Fruit fly (Drosophila melanogaster) whole organism, prepupa: ENCODE measurements around the gene L2HGDH.

Experiments used
- Blimp-1 ChIP-seq: fragments of 200-800 bp; sonication (Bioruptor generic); optimal IDR thresholded peaks from 3 replicates; lab custom pipeline; 2017; ENCODE audit warnings: missing biosample characterization, missing genetic modification characterization, mild to moderate bottlenecking, moderate library complexity, missing genetic modification reagents
- CG11294 ChIP-seq: fragments of 200-800 bp; sonication (Bioruptor generic); IDR thresholded peaks from 2 replicates; pipeline ENCODE4 v1.3.6; 2022; ENCODE audit warnings: missing biosample characterization, missing genetic modification characterization
- CG15336 ChIP-seq: fragments of 200-800 bp; sonication (Bioruptor generic); IDR thresholded peaks from 2 replicates; pipeline ENCODE4 v1.3.6; 2022; ENCODE audit warnings: missing biosample characterization, missing genetic modification characterization
- CG1621 ChIP-seq: fragments of 200-800 bp; sonication (Bioruptor generic); optimal IDR thresholded peaks from 3 replicates; lab custom pipeline; 2018; ENCODE audit warnings: missing biosample characterization, mild to moderate bottlenecking, missing genetic modification characterization
- CG16779 ChIP-seq: fragments of 200-800 bp; sonication (Bioruptor generic); optimal IDR thresholded peaks from 3 replicates; lab custom pipeline; 2017; ENCODE audit warnings: missing biosample characterization, mild to moderate bottlenecking, missing genetic modification characterization
- CG3032 ChIP-seq: fragments of 200-800 bp; optimal IDR thresholded peaks from 2 replicates; lab custom pipeline; 2019; ENCODE audit warnings: missing biosample characterization, mild to moderate bottlenecking, missing genetic modification characterization, moderate library complexity
- CG32006 ChIP-seq: fragments of 200-800 bp; sonication (Bioruptor generic); optimal IDR thresholded peaks from 3 replicates; lab custom pipeline; 2017; ENCODE audit warnings: missing biosample characterization, mild to moderate bottlenecking, missing genetic modification characterization
- CG3919 ChIP-seq: fragments of 200-800 bp; sonication (Bioruptor generic); optimal IDR thresholded peaks from 3 replicates; lab custom pipeline; 2016; ENCODE audit warnings: missing biosample characterization, missing genetic modification characterization
- CG4318 ChIP-seq: fragments of 200-800 bp; sonication (Bioruptor generic); optimal IDR thresholded peaks from 3 replicates; lab custom pipeline; 2017; ENCODE audit warnings: missing biosample characterization, mild to moderate bottlenecking, missing genetic modification characterization
- CG6163 ChIP-seq: fragments of 200-800 bp; sonication (Bioruptor generic); IDR thresholded peaks from 3 replicates; pipeline ENCODE4 v1.3.6; 2022; ENCODE audit warnings: missing biosample characterization, missing genetic modification characterization
- CG6276 ChIP-seq: fragments of 200-800 bp; sonication (Bioruptor generic); optimal IDR thresholded peaks from 2 replicates; lab custom pipeline; 2017; ENCODE audit warnings: missing biosample characterization, mild to moderate bottlenecking, missing genetic modification characterization
- CG6792 ChIP-seq: fragments of 200-800 bp; sonication (Bioruptor generic); optimal IDR thresholded peaks from 3 replicates; lab custom pipeline; 2016; ENCODE audit warnings: missing biosample characterization, missing genetic modification characterization
- CG6808 ChIP-seq: fragments of 200-800 bp; sonication (Bioruptor generic); optimal IDR thresholded peaks from 3 replicates; lab custom pipeline; 2017; ENCODE audit warnings: missing biosample characterization, missing genetic modification characterization, mild to moderate bottlenecking, moderate library complexity, missing genetic modification reagents
- CG6854 ChIP-seq: fragments of 200-800 bp; sonication (Bioruptor generic); optimal IDR thresholded peaks from 2 replicates; lab custom pipeline; 2017; ENCODE audit warnings: missing biosample characterization, mild to moderate bottlenecking, missing genetic modification characterization
- CG8119 ChIP-seq: fragments of 200-800 bp; sonication (Bioruptor generic); IDR thresholded peaks from 3 replicates; pipeline ENCODE4 v1.3.6; 2022; ENCODE audit warnings: missing biosample characterization, missing genetic modification characterization
- CG8632 ChIP-seq: fragments of 200-800 bp; sonication (Bioruptor generic); optimal IDR thresholded peaks from 3 replicates; lab custom pipeline; 2016; ENCODE audit warnings: missing biosample characterization, missing genetic modification characterization
- CG9139 ChIP-seq: fragments of 200-800 bp; sonication (Bioruptor generic); optimal IDR thresholded peaks from 3 replicates; lab custom pipeline; 2017; ENCODE audit warnings: missing biosample characterization, mild to moderate bottlenecking, missing genetic modification characterization
- Eip75B ChIP-seq: fragments of 200-800 bp; sonication (Bioruptor generic); optimal IDR thresholded peaks from 3 replicates; lab custom pipeline; 2016; ENCODE audit warnings: missing biosample characterization, missing genetic modification characterization
- Eip78C ChIP-seq: fragments of 200-800 bp; sonication (Bioruptor generic); peaks from one replicate; lab custom pipeline; 2016; ENCODE audit warnings: missing biosample characterization, missing genetic modification characterization
- Eip93F ChIP-seq: fragments of 200-800 bp; sonication (Bioruptor generic); optimal IDR thresholded peaks from 2 replicates; lab custom pipeline; 2016; ENCODE audit warnings: missing biosample characterization, mild to moderate bottlenecking, missing genetic modification characterization
- Ets96B ChIP-seq: fragments of 200-800 bp; optimal IDR thresholded peaks from 2 replicates; lab custom pipeline; 2019; ENCODE audit warnings: missing biosample characterization, mild to moderate bottlenecking, missing genetic modification characterization, moderate library complexity
- Gug ChIP-seq: fragments of 200-800 bp; sonication (Bioruptor generic); IDR thresholded peaks from 2 replicates; pipeline ENCODE4 v1.3.6; 2022; ENCODE audit warnings: missing biosample characterization, missing genetic modification characterization
- Hr38 ChIP-seq: sonication (Bioruptor generic); optimal IDR thresholded peaks from 2 replicates; lab custom pipeline; 2016; ENCODE audit warnings: missing biosample characterization, missing genetic modification characterization
- Hr39 ChIP-seq: fragments of 200-800 bp; sonication (Bioruptor generic); optimal IDR thresholded peaks from 2 replicates; lab custom pipeline; 2016; ENCODE audit warnings: missing biosample characterization, missing genetic modification characterization
- Lpt ChIP-seq: fragments of 200-800 bp; sonication (Bioruptor generic); optimal IDR thresholded peaks from 3 replicates; lab custom pipeline; 2016; ENCODE audit warnings: missing biosample characterization, missing genetic modification characterization
- Sox14 ChIP-seq: fragments of 200-800 bp; sonication (Bioruptor generic); optimal IDR thresholded peaks from 3 replicates; lab custom pipeline; 2016; ENCODE audit warnings: missing biosample characterization, missing genetic modification characterization
- Sox15 ChIP-seq: fragments of 200-800 bp; sonication (Bioruptor generic); optimal IDR thresholded peaks from 3 replicates; lab custom pipeline; 2016; ENCODE audit warnings: missing biosample characterization, missing genetic modification characterization
- achi ChIP-seq: fragments of 200-800 bp; sonication (Bioruptor generic); optimal IDR thresholded peaks from 3 replicates; lab custom pipeline; 2016; ENCODE audit warnings: missing biosample characterization, missing genetic modification characterization
- acj6 ChIP-seq: fragments of 200-800 bp; sonication (Bioruptor generic); optimal IDR thresholded peaks from 3 replicates; lab custom pipeline; 2016; ENCODE audit warnings: missing biosample characterization, missing genetic modification characterization
- cyc ChIP-seq: fragments of 200-800 bp; sonication (Bioruptor generic); optimal IDR thresholded peaks from 3 replicates; lab custom pipeline; 2016; ENCODE audit warnings: missing biosample characterization, missing genetic modification characterization
- dsx ChIP-seq: fragments of 200-800 bp; optimal IDR thresholded peaks from 3 replicates; lab custom pipeline; 2019; ENCODE audit warnings: missing biosample characterization, mild to moderate bottlenecking, missing genetic modification characterization, moderate library complexity; ENCODE audit not compliant: poor library complexity, severe bottlenecking
- eg ChIP-seq: fragments of 200-800 bp; sonication (Bioruptor generic); IDR thresholded peaks from 3 replicates; pipeline ENCODE4 v1.3.6; 2022; ENCODE audit warnings: missing biosample characterization, missing genetic modification characterization
- esn ChIP-seq: fragments of 200-800 bp; sonication (Bioruptor generic); optimal IDR thresholded peaks from 2 replicates; lab custom pipeline; 2016; ENCODE audit warnings: missing biosample characterization, mild to moderate bottlenecking, missing genetic modification characterization, moderate library complexity
- fd59A ChIP-seq: fragments of 200-800 bp; sonication (Bioruptor generic); optimal IDR thresholded peaks from 2 replicates; lab custom pipeline; 2017; ENCODE audit warnings: missing biosample characterization, mild to moderate bottlenecking, missing genetic modification characterization, missing genetic modification reagents
- fd85E ChIP-seq: fragments of 200-800 bp; sonication (Bioruptor generic); optimal IDR thresholded peaks from 3 replicates; lab custom pipeline; 2016; ENCODE audit warnings: missing biosample characterization, missing genetic modification characterization
- fkh ChIP-seq: fragments of 200-800 bp; sonication (Bioruptor generic); optimal IDR thresholded peaks from 3 replicates; lab custom pipeline; 2017; ENCODE audit warnings: missing biosample characterization, mild to moderate bottlenecking, missing genetic modification characterization, moderate library complexity
- lz ChIP-seq: fragments of 200-800 bp; sonication (Bioruptor generic); optimal IDR thresholded peaks from 3 replicates; lab custom pipeline; 2016; ENCODE audit warnings: missing biosample characterization, missing genetic modification characterization
- net ChIP-seq: fragments of 200-800 bp; sonication (Bioruptor generic); optimal IDR thresholded peaks from 3 replicates; lab custom pipeline; 2016; ENCODE audit warnings: missing biosample characterization, missing genetic modification characterization
- salr ChIP-seq, 2 experiments: fragments of 200-800 bp; sonication (Bioruptor generic); optimal IDR thresholded peaks; 3 replicates each; lab custom pipeline; 2016 to 2018; ENCODE audit warnings: missing biosample characterization in 2 of 2, missing genetic modification characterization in 2 of 2, mild to moderate bottlenecking in 1 of 2
- spab ChIP-seq: fragments of 200-800 bp; sonication (Bioruptor generic); optimal IDR thresholded peaks from 2 replicates; lab custom pipeline; 2017; ENCODE audit warnings: missing biosample characterization, mild to moderate bottlenecking, missing genetic modification characterization, missing genetic modification reagents
- ss ChIP-seq, 2 experiments: fragments of 200-800 bp; sonication (Bioruptor generic); optimal IDR thresholded peaks; 2 replicates in 1 of 2; 3 replicates in 1 of 2; lab custom pipeline; 2017 to 2018; ENCODE audit warnings: mild to moderate bottlenecking in 2 of 2, missing biosample characterization in 2 of 2, missing genetic modification characterization in 2 of 2, moderate library complexity in 1 of 2
- svp ChIP-seq: fragments of 200-800 bp; sonication (Bioruptor generic); peaks from one replicate; lab custom pipeline; 2016; ENCODE audit warnings: missing biosample characterization, missing genetic modification characterization
- topi ChIP-seq: fragments of 200-800 bp; sonication (Bioruptor generic); optimal IDR thresholded peaks from 3 replicates; lab custom pipeline; 2016; ENCODE audit warnings: missing biosample characterization, missing genetic modification characterization

Gene L2HGDH

dm6 chr2L:18945765-18946552 lies 28.3 kb downstream of the L2HGDH start, which contains the start of gene CG46304 (continued):
- TF ChIP-seq spab (GFP tag; lab: Kevin White, UChicago) = peak; percentile 51
- peak; percentile 55 for TF ChIP-seq esn (GFP tag; lab: Kevin White, UChicago)
- peak; percentile 55 for TF ChIP-seq CG3032
- TF ChIP-seq Hr38 (GFP tag; lab: Kevin White, UChicago) = no peak
- no peak for TF ChIP-seq CG8119 (GFP tag; lab: Robert Waterston, UW)
- TF ChIP-seq salr (GFP tag; optimal IDR thresholded peaks at IDR 0.05; lab: Kevin White, UChicago) = no peak
- TF ChIP-seq Sox14 (GFP tag; lab: Kevin White, UChicago) = peak; percentile 68
- TF ChIP-seq CG6808 = peak; percentile 62
- peak in 1 of 2 experiments; percentile 33 for TF ChIP-seq ss (GFP tag; optimal IDR thresholded peaks at IDR 0.05; lab: Kevin White, UChicago)
- TF ChIP-seq CG6854 (GFP tag; lab: Kevin White, UChicago) = no peak
- peak; percentile 38 for TF ChIP-seq Ets96B (tag; lab: Kevin White, UChicago)
- 0 out of 3 replicates have a peak, but pooled peaks have one; percentile 13 for TF ChIP-seq eg (GFP tag; lab: Robert Waterston, UW)
- peak; percentile 39 for TF ChIP-seq Hr39
- TF ChIP-seq cyc (GFP tag; lab: Kevin White, UChicago) = peak; percentile 25
- TF ChIP-seq fd59A = peak; percentile 62
- peak; percentile 53 for TF ChIP-seq lz
- TF ChIP-seq Lpt (GFP tag; lab: Kevin White, UChicago) = peak; percentile 61
- peak; percentile 29 for TF ChIP-seq Eip75B (GFP tag; lab: Kevin White, UChicago)
- TF ChIP-seq CG9139 (GFP tag; lab: Kevin White, UChicago) = no peak
- TF ChIP-seq Eip93F (GFP tag; lab: Kevin White, UChicago) = no peak
- TF ChIP-seq CG4318 = no peak
- no peak for TF ChIP-seq fd85E
- TF ChIP-seq acj6 (GFP tag; lab: Kevin White, UChicago) = peak; percentile 32
- TF ChIP-seq CG15336 (GFP tag; lab: Robert Waterston, UW) = no peak
- TF ChIP-seq fkh = no peak
- peak; percentile 22 for TF ChIP-seq Sox15 (GFP tag; lab: Kevin White, UChicago)
- no peak for TF ChIP-seq CG6276 (GFP tag; lab: Kevin White, UChicago)
- TF ChIP-seq Blimp-1 (GFP tag; lab: Kevin White, UChicago) = no peak
- TF ChIP-seq Gug (GFP tag; lab: Robert Waterston, UW) = no peak
- TF ChIP-seq CG32006 (GFP tag; lab: Kevin White, UChicago) = peak; percentile 59
- TF ChIP-seq CG8632 (GFP tag; lab: Kevin White, UChicago) = peak; percentile 1
- TF ChIP-seq CG6163 (GFP tag; lab: Robert Waterston, UW) = 0 out of 3 replicates have a peak, but pooled peaks have one; percentile 23
- TF ChIP-seq, all 60 proteins: peak for 38

dm6 chr2L:18944175-18945012 lies 29.9 kb downstream of the L2HGDH start:
- TF ChIP-seq achi (GFP tag; lab: Kevin White, UChicago) (peak; percentile 56), CG6792 (GFP tag; lab: Kevin White, UChicago) (no peak), Eip78C (peak; percentile 68), topi (GFP tag; lab: Kevin White, UChicago) (peak; percentile 12), CG3919 (GFP tag; lab: Kevin White, UChicago) (peak; percentile 35), ss (GFP tag; optimal IDR thresholded peaks at IDR 0.05; lab: Kevin White, UChicago) (peak; percentile 38 to 65), CG11294 (GFP tag; lab: Robert Waterston, UW) (no peak), CG8119 (GFP tag; lab: Robert Waterston, UW) (no peak), Eip75B (GFP tag; lab: Kevin White, UChicago) (peak; percentile 47), net (GFP tag; lab: Kevin White, UChicago) (no peak), dsx (GFP tag; lab: Kevin White, UChicago) (peak; percentile 35), fkh (peak; percentile 61), CG6808 (peak; percentile 0), CG6854 (GFP tag; lab: Kevin White, UChicago) (peak; percentile 41), Eip93F (GFP tag; lab: Kevin White, UChicago) (peak; percentile 66), CG16779 (peak; percentile 29), svp (GFP tag; lab: Kevin White, UChicago) (peak; percentile 90), Sox14 (GFP tag; lab: Kevin White, UChicago) (no peak), CG1621 (tag; lab: Kevin White, UChicago) (peak; percentile 99)
